Worm (Caenorhabditis elegans): ENCODE measurements around the gene srw-42.

ce11 chrV:16683359-16683758 lies 10.3 kb downstream of the srw-42 start:
- no peak for TF ChIP-seq ceh-91 (GFP tag; IDR thresholded peaks at IDR 0.05)
- no peak for TF ChIP-seq sea-2 (GFP tag; IDR thresholded peaks at IDR 0.05)
- TF ChIP-seq tbx-9 (tag; optimal IDR thresholded peaks at IDR 0.05; ENCODE audit: borderline replicate concordance), result no peak
- no peak for TF ChIP-seq unc-62 (GFP tag; optimal IDR thresholded peaks at IDR 0.05)
- no peak for TF ChIP-seq ZK185.1 (tag; optimal IDR thresholded peaks at IDR 0.05; ENCODE audit: poor library complexity, severe bottlenecking)
- no peak for TF ChIP-seq egrh-3 (GFP tag; IDR thresholded peaks at IDR 0.05)
- no peak for TF ChIP-seq unc-130 (GFP tag; optimal IDR thresholded peaks at IDR 0.05)
- TF ChIP-seq pha-4 (tag; optimal IDR thresholded peaks at IDR 0.05), result no peak
- no peak for TF ChIP-seq bed-2 (GFP tag; IDR thresholded peaks at IDR 0.05)
- TF ChIP-seq F33H1.4 (GFP tag; IDR thresholded peaks at IDR 0.05), result no peak
- TF ChIP-seq ceh-79 (tag; optimal IDR thresholded peaks at IDR 0.05), result no peak
- TF ChIP-seq athp-1 (tag; optimal IDR thresholded peaks at IDR 0.05), result no peak
- TF ChIP-seq cebp-2 (GFP tag; IDR thresholded peaks at IDR 0.05), result no peak
- no peak for TF ChIP-seq snpc-4 (GFP tag; optimal IDR thresholded peaks at IDR 0.05)
- TF ChIP-seq snpc-4 (tag; optimal IDR thresholded peaks at IDR 0.05), result no peak

Data from whole organism, young adult.